Fruit fly (Drosophila melanogaster) whole organism, adult: ENCODE measurements around the gene Srg3.

Experiments used
- CG11617 ChIP-seq: fragments of 200-800 bp; sonication (Bioruptor generic); optimal IDR thresholded peaks from 2 replicates; lab custom pipeline; 2017; ENCODE audit warnings: mild to moderate bottlenecking, missing biosample characterization, missing genetic modification reagents, missing genetic modification characterization
- CG14711 ChIP-seq: fragments of 200-800 bp; sonication (Bioruptor generic); optimal IDR thresholded peaks from 2 replicates; lab custom pipeline; 2018; ENCODE audit warnings: missing biosample characterization, mild to moderate bottlenecking, missing genetic modification characterization, moderate library complexity
- CG1620 ChIP-seq: fragments of 200-800 bp; sonication (Bioruptor generic); optimal IDR thresholded peaks from 2 replicates; lab custom pipeline; 2016; ENCODE audit warnings: missing biosample characterization, missing genetic modification characterization
- CG33017 ChIP-seq: fragments of 200-800 bp; sonication (Bioruptor generic); optimal IDR thresholded peaks from 2 replicates; lab custom pipeline; 2018; ENCODE audit warnings: missing biosample characterization, mild to moderate bottlenecking, missing genetic modification characterization, moderate library complexity
- Clk ChIP-seq: fragments of 200-800 bp; sonication (Bioruptor generic); optimal IDR thresholded peaks from 2 replicates; lab custom pipeline; 2017; ENCODE audit warnings: missing biosample characterization, missing genetic modification characterization
- Crg-1 ChIP-seq: fragments of 200-800 bp; sonication (Bioruptor generic); optimal IDR thresholded peaks from 2 replicates; lab custom pipeline; 2016; ENCODE audit warnings: missing biosample characterization, missing genetic modification characterization
- Hr96 ChIP-seq: fragments of 200-800 bp; sonication (Bioruptor generic); optimal IDR thresholded peaks from 2 replicates; lab custom pipeline; 2016; ENCODE audit warnings: missing biosample characterization, missing genetic modification characterization
- Mnt ChIP-seq: fragments of 200-800 bp; sonication (Bioruptor generic); optimal IDR thresholded peaks from 2 replicates; lab custom pipeline; 2016; ENCODE audit warnings: missing biosample characterization, mild to moderate bottlenecking, missing genetic modification characterization
- cic ChIP-seq: fragments of 200-800 bp; sonication (Bioruptor generic); optimal IDR thresholded peaks from 2 replicates; lab custom pipeline; 2017; ENCODE audit warnings: missing biosample characterization, mild to moderate bottlenecking, missing genetic modification characterization, moderate library complexity
- cnc ChIP-seq, 2 experiments: fragments of >200 bp; optimal IDR thresholded peaks; 2 replicates each; lab custom pipeline; 2017
- kay ChIP-seq: fragments of 200-800 bp; sonication (Bioruptor generic); peaks from one replicate; lab custom pipeline; 2016; ENCODE audit warnings: missing biosample characterization, missing genetic modification characterization, borderline replicate concordance
- ovo ChIP-seq: fragments of 200-800 bp; sonication (Bioruptor generic); optimal IDR thresholded peaks from 2 replicates; lab custom pipeline; 2016; ENCODE audit warnings: missing biosample characterization, missing genetic modification characterization
- tj ChIP-seq: fragments of 200-800 bp; sonication (Bioruptor generic); optimal IDR thresholded peaks from 3 replicates; lab custom pipeline; 2017; ENCODE audit warnings: missing biosample characterization, mild to moderate bottlenecking, missing genetic modification characterization, moderate library complexity
- toe ChIP-seq: fragments of 200-800 bp; sonication (Bioruptor generic); optimal IDR thresholded peaks from 2 replicates; lab custom pipeline; 2016; ENCODE audit warnings: missing biosample characterization, missing genetic modification characterization

The Srg3 gene

dm6 chr3L:9491331-9491730 is 48.3 kb downstream of the Srg3 start:
- TF ChIP-seq cnc (optimal IDR thresholded peaks at IDR 0.05; lab: Kevin White, UChicago) (no peak), toe (GFP tag; lab: Kevin White, UChicago) (no peak), CG14711 (tag; lab: Kevin White, UChicago) (no peak), Crg-1 (GFP tag; lab: Kevin White, UChicago) (no peak), CG33017 (no peak), ovo (GFP tag; lab: Kevin White, UChicago) (no peak), kay (GFP tag; lab: Kevin White, UChicago) (no peak), cic (GFP tag; lab: Kevin White, UChicago) (no peak), Mnt (GFP tag; lab: Kevin White, UChicago) (no peak), tj (GFP tag; lab: Kevin White, UChicago) (no peak)

dm6 chr3L:9492115-9492514 is 49.1 kb downstream of the Srg3 start, which contains the start of gene CG32037:
Gene CG32037, minus strand, starts transcription at chr3L:9492215.
- TF ChIP-seq Clk (GFP tag; lab: Kevin White, UChicago) (no peak), kay (GFP tag; lab: Kevin White, UChicago) (no peak), CG1620 (GFP tag; lab: Kevin White, UChicago) (no peak), Hr96 (GFP tag; lab: Kevin White, UChicago) (no peak), CG11617 (GFP tag; lab: Kevin White, UChicago) (no peak), cic (GFP tag; lab: Kevin White, UChicago) (no peak)
